Worm (Caenorhabditis elegans) whole organism, L3 larva: Measurements from ENCODE around the gene K10B2.4.

Experiments
- ceh-16 ChIP-seq: sonication (generic microtip); optimal IDR thresholded peaks from 2 replicates; lab custom pipeline; 2017; ENCODE audit warnings: missing biosample characterization, missing genetic modification characterization
- elt-1 ChIP-seq: fragments of 150-350 bp; optimal IDR thresholded peaks from 2 replicates; lab custom pipeline; 2014; ENCODE audit warnings: missing biosample characterization, missing genetic modification characterization
- elt-3 ChIP-seq, 3 experiments: fragments of 150-350 bp in 1 of 3; sonication (generic microtip) in 2 of 3; optimal IDR thresholded peaks; 2 replicates in 2 of 3; 4 replicates in 1 of 3; lab custom pipeline; 2014 to 2017; ENCODE audit warnings: missing biosample characterization in 3 of 3, missing genetic modification characterization in 3 of 3
- fkh-10 ChIP-seq: sonication (generic microtip); optimal IDR thresholded peaks from 2 replicates; lab custom pipeline; 2017; ENCODE audit warnings: missing biosample characterization, missing genetic modification reagents, missing genetic modification characterization
- lin-15B ChIP-seq: fragments of 150-350 bp; optimal IDR thresholded peaks from 2 replicates; lab custom pipeline; 2014; ENCODE audit warnings: missing biosample characterization, missing genetic modification characterization
- mml-1 ChIP-seq: fragments of 150-350 bp; sonication (generic microtip); optimal IDR thresholded peaks from 3 replicates; lab custom pipeline; 2014; ENCODE audit warnings: missing biosample characterization, missing genetic modification characterization
- nfya-1 ChIP-seq: sonication (generic microtip); optimal IDR thresholded peaks from 2 replicates; lab custom pipeline; 2017; ENCODE audit warnings: missing genetic modification characterization, mild to moderate bottlenecking, missing compliant biosample characterization, antibody characterized with exemption, moderate library complexity; ENCODE audit not compliant: insufficient read depth
- pha-4 ChIP-seq: fragments of 150-350 bp; optimal IDR thresholded peaks from 2 replicates; lab custom pipeline; 2014; ENCODE audit warnings: missing biosample characterization, missing genetic modification reagents, missing genetic modification characterization
- unc-39 ChIP-seq: sonication (generic microtip); optimal IDR thresholded peaks from 4 replicates; lab custom pipeline; 2017; ENCODE audit warnings: missing biosample characterization, missing genetic modification characterization
- unc-62 ChIP-seq: fragments of 150-350 bp; sonication (generic microtip); optimal IDR thresholded peaks from 4 replicates; lab custom pipeline; 2014; ENCODE audit warnings: missing biosample characterization, missing genetic modification reagents, missing genetic modification characterization
- ztf-11 ChIP-seq: fragments of 150-350 bp; optimal IDR thresholded peaks from 2 replicates; lab custom pipeline; 2014; ENCODE audit warnings: missing biosample characterization, missing genetic modification characterization

DNA sequence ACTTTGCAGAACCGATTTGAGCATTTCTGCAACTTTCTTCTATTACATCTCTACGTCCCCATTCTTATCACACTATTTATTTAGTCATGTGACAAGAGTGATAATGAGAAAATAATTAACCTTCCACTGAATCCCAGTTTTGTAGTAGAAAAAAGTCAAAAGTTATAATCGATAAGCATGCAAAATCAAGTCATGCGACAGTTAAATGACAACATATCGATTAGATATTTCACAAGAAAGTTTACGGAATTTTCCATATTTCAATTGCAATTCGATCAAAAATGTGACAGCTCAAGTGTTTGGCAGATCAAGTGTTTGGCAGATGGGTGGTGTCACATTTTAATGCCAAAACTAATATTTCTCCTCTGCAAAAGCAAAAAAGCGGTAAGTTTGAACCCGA is 13.9 kb upstream of the K10B2.4 start:
- TF ChIP-seq ceh-16, result no peak
- TF ChIP-seq unc-39 (tag; lab: Kevin White, UChicago), result no peak
- TF ChIP-seq mml-1 (tag; lab: Kevin White, UChicago), result no peak
- no peak for TF ChIP-seq lin-15B
- no peak for TF ChIP-seq ztf-11 (tag; lab: Kevin White, UChicago)
- TF ChIP-seq elt-3 (tag; optimal IDR thresholded peaks at IDR 0.05; lab: Kevin White, UChicago), result no peak
- peak; percentile 29 for TF ChIP-seq pha-4 (tag; lab: Kevin White, UChicago)
- no peak for TF ChIP-seq fkh-10
- TF ChIP-seq unc-62 (GFP tag; lab: Kevin White, UChicago), result no peak
- no peak for TF ChIP-seq nfya-1 (tag; lab: Kevin White, UChicago)
- no peak for TF ChIP-seq elt-1
